Worm (Caenorhabditis elegans) whole organism, L4 larva: Measurements from ENCODE around the gene M02D8.3.

Experiments used
- ZK337.2 ChIP-seq: fragments of 200-800 bp; sonication (Bioruptor generic); IDR thresholded peaks from 2 replicates; pipeline ENCODE4 v1.3.6; 2022; ENCODE audit warnings: missing genetic modification reagents, missing genetic modification characterization, missing compliant biosample characterization
- dmd-6 ChIP-seq: fragments of 200-800 bp; sonication (Bioruptor generic); IDR thresholded peaks from 2 replicates; pipeline ENCODE4 v1.3.6; 2022; ENCODE audit warnings: missing genetic modification reagents, missing genetic modification characterization, missing compliant biosample characterization
- egl-27 ChIP-seq: sonication (generic microtip); optimal IDR thresholded peaks from 3 replicates; lab custom pipeline; 2017; ENCODE audit warnings: missing biosample characterization, missing genetic modification reagents, missing genetic modification characterization
- fkh-10 ChIP-seq: fragments of 150-350 bp; optimal IDR thresholded peaks from 2 replicates; lab custom pipeline; 2014; ENCODE audit warnings: missing biosample characterization, missing genetic modification reagents, missing genetic modification characterization
- lsy-2 ChIP-seq, 2 experiments: fragments of 150-350 bp in 1 of 2; sonication (generic microtip) in 1 of 2; optimal IDR thresholded peaks; 2 replicates each; lab custom pipeline; 2014 to 2017; ENCODE audit warnings: missing biosample characterization in 2 of 2, missing genetic modification characterization in 2 of 2
- unc-130 ChIP-seq: sonication (generic microtip); optimal IDR thresholded peaks from 2 replicates; lab custom pipeline; 2016; ENCODE audit warnings: missing genetic modification reagents, missing genetic modification characterization, missing compliant biosample characterization
- unc-62 ChIP-seq, 3 experiments: fragments of 150-350 bp in 1 of 3; sonication (generic microtip); optimal IDR thresholded peaks in 2 of 3; peaks in 1 of 3; 1 replicate in 1 of 3; 2 replicates in 2 of 3; lab custom pipeline; 2014 to 2017; ENCODE audit warnings: missing biosample characterization in 3 of 3, missing genetic modification characterization in 3 of 3, missing genetic modification reagents in 3 of 3, missing genotype in 1 of 3

DNA sequence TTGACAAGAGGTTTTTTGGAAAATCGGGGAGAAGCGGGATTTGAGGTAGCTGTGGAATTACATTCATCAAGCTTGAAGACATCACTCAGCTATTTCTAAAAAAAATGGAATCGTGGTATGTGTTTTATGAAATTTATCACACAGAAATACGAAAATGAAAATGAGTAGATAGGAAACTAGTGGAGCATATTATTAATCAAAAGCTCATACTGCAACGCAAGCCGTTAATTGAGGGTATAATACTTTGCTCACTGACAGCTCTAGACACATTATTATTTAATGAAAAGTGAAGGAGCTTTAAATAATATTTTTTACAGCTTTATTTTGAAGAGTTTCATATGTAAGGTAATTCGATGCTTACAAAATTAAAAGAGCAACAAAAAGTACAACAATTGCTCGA is 6.1 kb upstream of the M02D8.3 start, which contains the start of gene M02D8.7:
- TF ChIP-seq unc-130 (GFP tag; lab: Kevin White, UChicago) (no peak), unc-62 (GFP tag; optimal IDR thresholded peaks at IDR 0.05 in 1 of 2; lab: Kevin White, UChicago) (no peak), unc-62 (tag; optimal IDR thresholded peaks at IDR 0.05; lab: Kevin White, UChicago) (no peak), fkh-10 (GFP tag; lab: Kevin White, UChicago) (no peak), dmd-6 (GFP tag; lab: Robert Waterston, UW) (no peak), ZK337.2 (GFP tag; lab: Robert Waterston, UW) (no peak), egl-27 (tag; lab: Kevin White, UChicago) (no peak), lsy-2 (tag; optimal IDR thresholded peaks at IDR 0.05; lab: Kevin White, UChicago) (no peak)
